Worm (Caenorhabditis elegans) whole organism, L1 larva: Measurements from ENCODE around the gene xbx-9.
A peak's percentile ranks its signal among the peaks of the same experiment; 100 is the strongest.

Experiments
- blmp-1 ChIP-seq: fragments of 150-350 bp; optimal IDR thresholded peaks from 2 replicates; lab custom pipeline; 2014; ENCODE audit warnings: missing biosample characterization, missing genetic modification characterization
- ceh-82 ChIP-seq, 3 experiments: fragments of 150-350 bp in 1 of 3; sonication (generic microtip) in 2 of 3; optimal IDR thresholded peaks; 2 replicates each; lab custom pipeline; 2014 to 2017; ENCODE audit warnings: missing biosample characterization in 3 of 3, missing genetic modification characterization in 3 of 3
- ceh-88 ChIP-seq: fragments of 200-800 bp; sonication (Bioruptor generic); IDR thresholded peaks from 2 replicates; pipeline ENCODE4 v1.3.6; 2022; ENCODE audit warnings: missing genetic modification characterization, missing compliant biosample characterization
- efl-3 ChIP-seq: fragments of 200-800 bp; sonication (Bioruptor generic); optimal IDR thresholded peaks from 2 replicates; lab custom pipeline; 2018; ENCODE audit warnings: mild to moderate bottlenecking, missing genetic modification characterization, missing compliant biosample characterization
- egl-13 ChIP-seq: sonication (generic microtip); optimal IDR thresholded peaks from 2 replicates; lab custom pipeline; 2016; ENCODE audit warnings: missing genotype, missing genetic modification reagents, missing genetic modification characterization, missing compliant biosample characterization
- egl-27 ChIP-seq, 2 experiments: fragments of 150-350 bp in 1 of 2; sonication (generic microtip); optimal IDR thresholded peaks; 3 replicates each; lab custom pipeline; 2017 to 2018; ENCODE audit warnings: missing biosample characterization in 2 of 2, missing genetic modification characterization in 2 of 2, missing genetic modification reagents in 2 of 2
- elt-2 ChIP-seq: sonication (generic microtip); optimal IDR thresholded peaks from 2 replicates; lab custom pipeline; 2016; ENCODE audit warnings: missing genetic modification characterization, mild to moderate bottlenecking, inconsistent platforms, missing compliant biosample characterization, missing genetic modification reagents
- elt-3 ChIP-seq, 6 experiments: fragments of 150-350 bp in 1 of 6; sonication (generic microtip); optimal IDR thresholded peaks; 2 replicates each; lab custom pipeline; 2017 to 2018; ENCODE audit warnings: missing biosample characterization in 6 of 6, missing genetic modification characterization in 6 of 6, inconsistent platforms in 1 of 6
- fkh-10 ChIP-seq: sonication (generic microtip); optimal IDR thresholded peaks from 2 replicates; lab custom pipeline; 2017; ENCODE audit warnings: missing biosample characterization, missing genetic modification reagents, missing genetic modification characterization
- fkh-8 ChIP-seq: sonication (generic microtip); optimal IDR thresholded peaks from 2 replicates; lab custom pipeline; 2016; ENCODE audit warnings: mild to moderate bottlenecking, missing genetic modification characterization, missing compliant biosample characterization
- grh-1 ChIP-seq: fragments of 200-800 bp; sonication (Bioruptor generic); IDR thresholded peaks from 2 replicates; pipeline ENCODE4 v1.3.6; 2022; ENCODE audit warnings: missing genetic modification reagents, missing genetic modification characterization, missing compliant biosample characterization
- lin-13 ChIP-seq: fragments of 150-350 bp; optimal IDR thresholded peaks from 2 replicates; lab custom pipeline; 2014; ENCODE audit warnings: missing biosample characterization, missing genetic modification reagents, missing genetic modification characterization
- lin-14 ChIP-seq: fragments of 200-800 bp; sonication (Bioruptor generic); optimal IDR thresholded peaks from 2 replicates; lab custom pipeline; 2018; ENCODE audit warnings: mild to moderate bottlenecking, missing genetic modification characterization, moderate library complexity, missing compliant biosample characterization
- lin-35 ChIP-seq, 2 experiments: fragments of 150-350 bp; optimal IDR thresholded peaks; 2 replicates each; lab custom pipeline; 2014; ENCODE audit warnings: missing biosample characterization in 2 of 2, missing genetic modification characterization in 2 of 2, missing genetic modification reagents in 2 of 2
- lir-3 ChIP-seq: sonication (generic microtip); optimal IDR thresholded peaks from 2 replicates; lab custom pipeline; 2016; ENCODE audit warnings: mild to moderate bottlenecking, missing genetic modification characterization, moderate library complexity, missing compliant biosample characterization; ENCODE audit not compliant: poor library complexity
- lsy-2 ChIP-seq, 2 experiments: fragments of 150-350 bp; optimal IDR thresholded peaks; 2 replicates each; lab custom pipeline; 2014; ENCODE audit warnings: missing biosample characterization in 2 of 2, missing genetic modification characterization in 2 of 2
- mdl-1 ChIP-seq, 2 experiments: fragments of 150-350 bp; optimal IDR thresholded peaks; 2 replicates each; lab custom pipeline; 2014 to 2017; ENCODE audit warnings: missing biosample characterization in 2 of 2, missing genetic modification characterization in 2 of 2, inconsistent platforms in 1 of 2
- nhr-12 ChIP-seq: sonication (generic microtip); optimal IDR thresholded peaks from 2 replicates; lab custom pipeline; 2017; ENCODE audit warnings: missing biosample characterization, missing genetic modification characterization
- nhr-20 ChIP-seq: sonication (generic microtip); optimal IDR thresholded peaks from 2 replicates; lab custom pipeline; 2016; ENCODE audit warnings: mild to moderate bottlenecking, missing genetic modification characterization, missing compliant biosample characterization
- nhr-28 ChIP-seq: fragments of 150-350 bp; optimal IDR thresholded peaks from 2 replicates; lab custom pipeline; 2014; ENCODE audit warnings: missing biosample characterization, missing genetic modification characterization
- nhr-71 ChIP-seq: sonication (generic microtip); optimal IDR thresholded peaks from 2 replicates; lab custom pipeline; 2016; ENCODE audit warnings: mild to moderate bottlenecking, missing genetic modification characterization, moderate library complexity, missing compliant biosample characterization
- nhr-76 ChIP-seq: sonication (generic microtip); optimal IDR thresholded peaks from 2 replicates; lab custom pipeline; 2017; ENCODE audit warnings: missing biosample characterization, missing genetic modification characterization
- nhr-85 ChIP-seq: sonication (generic microtip); peaks from one replicate; lab custom pipeline; 2016; ENCODE audit warnings: missing genetic modification characterization, inconsistent platforms, missing compliant biosample characterization
- nhr-90 ChIP-seq: sonication (generic microtip); optimal IDR thresholded peaks from 2 replicates; lab custom pipeline; 2016; ENCODE audit warnings: mild to moderate bottlenecking, missing genetic modification characterization, missing compliant biosample characterization; ENCODE audit not compliant: poor library complexity
- pag-3 ChIP-seq: sonication (generic microtip); optimal IDR thresholded peaks from 2 replicates; lab custom pipeline; 2017; ENCODE audit warnings: missing genetic modification characterization, mild to moderate bottlenecking, missing compliant biosample characterization, antibody characterized with exemption, borderline replicate concordance; ENCODE audit not compliant: insufficient read depth
- pqm-1 ChIP-seq: sonication (generic microtip); optimal IDR thresholded peaks from 3 replicates; lab custom pipeline; 2017; ENCODE audit warnings: missing biosample characterization, missing genetic modification characterization
- sox-4 ChIP-seq: sonication (generic microtip); optimal IDR thresholded peaks from 2 replicates; lab custom pipeline; 2016; ENCODE audit warnings: missing genetic modification characterization, missing compliant biosample characterization
- sptf-1 ChIP-seq: fragments of 150-350 bp; optimal IDR thresholded peaks from 2 replicates; lab custom pipeline; 2014; ENCODE audit warnings: missing biosample characterization, missing genetic modification characterization
- sup-37 ChIP-seq: fragments of 200-800 bp; sonication (Bioruptor generic); optimal IDR thresholded peaks from 2 replicates; lab custom pipeline; 2018; ENCODE audit warnings: mild to moderate bottlenecking, missing genetic modification characterization, missing compliant biosample characterization
- tbx-2 ChIP-seq: sonication (generic microtip); optimal IDR thresholded peaks from 2 replicates; lab custom pipeline; 2016; ENCODE audit warnings: missing genetic modification characterization, missing compliant biosample characterization
- tlp-1 ChIP-seq: fragments of 150-350 bp; optimal IDR thresholded peaks from 2 replicates; lab custom pipeline; 2014; ENCODE audit warnings: missing biosample characterization, missing genetic modification characterization
- unc-30 ChIP-seq: sonication (generic microtip); optimal IDR thresholded peaks from 2 replicates; lab custom pipeline; 2017; ENCODE audit warnings: missing biosample characterization, missing genetic modification characterization
- unc-62 ChIP-seq: fragments of 150-350 bp; optimal IDR thresholded peaks from 2 replicates; lab custom pipeline; 2014; ENCODE audit warnings: missing biosample characterization, missing genetic modification reagents, missing genetic modification characterization
- vab-15 ChIP-seq: sonication (generic microtip); optimal IDR thresholded peaks from 2 replicates; lab custom pipeline; 2017; ENCODE audit warnings: missing genotype, mild to moderate bottlenecking, missing genetic modification characterization, missing compliant biosample characterization
- zip-4 ChIP-seq: fragments of 200-800 bp; sonication (Bioruptor generic); optimal IDR thresholded peaks from 2 replicates; lab custom pipeline; 2018; ENCODE audit warnings: mild to moderate bottlenecking, missing genetic modification characterization, moderate library complexity, missing compliant biosample characterization
- ztf-11 ChIP-seq, 2 experiments: sonication (generic microtip); optimal IDR thresholded peaks; 2 replicates each; lab custom pipeline; 2016 to 2017; ENCODE audit warnings: missing genetic modification characterization in 2 of 2, missing biosample characterization in 1 of 2, missing compliant biosample characterization in 1 of 2

xbx-9 gene

DNA sequence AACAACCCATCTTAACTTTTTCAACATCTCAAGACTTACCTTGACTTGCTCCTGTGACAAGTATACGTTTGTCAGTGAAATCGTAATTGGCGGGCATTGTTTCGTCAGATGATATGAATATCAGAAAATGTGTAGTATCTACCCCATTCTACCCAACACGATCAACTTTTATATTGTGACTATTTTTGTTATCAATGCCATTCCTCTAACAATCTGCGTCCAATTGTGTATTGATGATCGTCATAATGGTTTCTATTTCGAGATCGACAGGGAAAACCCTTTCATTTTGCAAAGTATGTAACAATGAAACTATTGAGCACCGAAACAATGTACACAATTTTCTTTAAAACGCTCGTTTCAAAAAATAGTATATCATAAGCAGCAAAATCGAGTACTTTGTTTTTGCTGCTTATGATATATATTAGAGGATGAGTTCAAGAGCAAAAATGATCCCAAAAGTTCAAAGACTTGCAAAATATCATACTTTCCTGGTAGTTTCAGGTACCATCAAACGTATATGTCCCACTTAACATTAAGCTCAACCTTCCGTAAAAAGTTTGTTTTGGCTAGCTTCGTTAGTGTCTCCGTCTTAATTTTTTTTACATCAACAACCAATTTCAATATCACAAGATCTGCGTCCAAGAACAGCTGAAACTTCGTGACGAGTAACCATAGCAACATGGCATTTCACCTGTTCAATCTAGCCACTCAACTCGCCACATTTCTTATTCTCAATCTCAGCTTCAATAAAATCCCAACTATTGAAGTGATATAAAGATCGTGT is at the start of gene xbx-9, which contains the start of gene dhs-21:
xbx-9 (plus strand) TSS at position 734 of the 784 bp plus-strand sequence.
dhs-21 (minus strand) TSS at position 181 of the 784 bp plus-strand sequence.
- TF ChIP-seq blmp-1 (tag; lab: Kevin White, UChicago) (peak; percentile 48), lin-35 (GFP tag; optimal IDR thresholded peaks at IDR 0.05; lab: Kevin White, UChicago) (peak in 1 of 2 experiments; percentile 39), nhr-90 (peak; percentile 7), nhr-20 (tag; lab: Kevin White, UChicago) (peak; percentile 43), lin-14 (peak; percentile 31), egl-27 (tag; optimal IDR thresholded peaks at IDR 0.05; lab: Kevin White, UChicago) (no peak), nhr-28 (tag; lab: Kevin White, UChicago) (no peak), grh-1 (no peak), pag-3 (tag; lab: Kevin White, UChicago) (no peak), nhr-71 (tag; lab: Kevin White, UChicago) (peak; percentile 35), elt-2 (peak; percentile 60), elt-3 (tag; optimal IDR thresholded peaks at IDR 0.05; lab: Kevin White, UChicago) (peak in 4 of 6 experiments; percentile 32 to 88 (median 74)), pqm-1 (tag; lab: Kevin White, UChicago) (no peak), lsy-2 (tag; optimal IDR thresholded peaks at IDR 0.05; lab: Kevin White, UChicago) (peak in 1 of 2 experiments; percentile 26)

DNA sequence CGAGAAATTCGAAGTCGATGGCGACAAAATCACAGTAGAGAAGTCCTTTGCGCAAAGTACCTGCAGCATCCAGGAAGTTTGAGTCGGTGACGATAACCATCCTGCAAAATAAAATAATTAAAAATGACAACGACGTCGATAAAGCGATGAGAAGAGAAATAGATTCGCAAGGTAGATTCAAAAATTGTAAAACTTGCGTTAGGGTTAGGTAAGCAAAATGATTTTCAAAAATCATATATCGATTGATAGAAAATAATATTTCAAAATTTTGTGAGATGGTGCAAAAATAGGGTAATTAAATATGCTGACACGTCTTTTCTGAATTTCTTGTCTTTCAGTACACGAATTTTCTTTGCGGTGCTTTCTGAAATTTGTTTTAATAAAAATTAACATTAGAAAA is 38.8 kb upstream of the xbx-9 start, which contains the start of gene parn-1:
parn-1 (minus strand) TSS at position 101 of the 400 bp plus-strand sequence.
- TF ChIP-seq lin-13 (GFP tag; lab: Kevin White, UChicago) = no peak
- no peak for TF ChIP-seq nhr-28 (tag; lab: Kevin White, UChicago)
- TF ChIP-seq nhr-12 (tag; lab: Kevin White, UChicago) = no peak
- no peak for TF ChIP-seq ceh-82 (tag; optimal IDR thresholded peaks at IDR 0.05; lab: Kevin White, UChicago)
- TF ChIP-seq sup-37 (GFP tag; lab: Kevin White, UChicago) = no peak
- no peak for TF ChIP-seq ztf-11 (tag; optimal IDR thresholded peaks at IDR 0.05; lab: Kevin White, UChicago)
- TF ChIP-seq grh-1 = no peak
- no peak for TF ChIP-seq vab-15 (tag; lab: Kevin White, UChicago)
- no peak for TF ChIP-seq tbx-2
- no peak for TF ChIP-seq tlp-1 (tag; lab: Kevin White, UChicago)
- TF ChIP-seq sptf-1 = no peak
- TF ChIP-seq fkh-10 (GFP tag; lab: Kevin White, UChicago) = no peak
- no peak for TF ChIP-seq nhr-76 (tag; lab: Kevin White, UChicago)
- no peak for TF ChIP-seq pqm-1 (tag; lab: Kevin White, UChicago)
- TF ChIP-seq egl-13 (tag; lab: Kevin White, UChicago) = no peak
- no peak for TF ChIP-seq mdl-1 (tag; optimal IDR thresholded peaks at IDR 0.05; lab: Kevin White, UChicago)
- no peak for TF ChIP-seq ceh-88
- TF ChIP-seq sox-4 (tag; lab: Kevin White, UChicago) = no peak

- TF ChIP-seq efl-3 (GFP tag; lab: Kevin White, UChicago) (no peak), unc-62 (GFP tag; lab: Kevin White, UChicago) (no peak), nhr-85 (tag; lab: Kevin White, UChicago) (no peak), tlp-1 (tag; lab: Kevin White, UChicago) (no peak), fkh-8 (no peak), unc-30 (tag; lab: Kevin White, UChicago) (no peak), lsy-2 (tag; optimal IDR thresholded peaks at IDR 0.05; lab: Kevin White, UChicago) (no peak), zip-4 (GFP tag; lab: Kevin White, UChicago) (no peak), lir-3 (tag; lab: Kevin White, UChicago) (no peak)
- TF ChIP-seq, all 84 proteins: peak for 0
Measured at ce11 chrV:12695968-12696367, 38.0 kb upstream of the xbx-9 start, which contains the start of gene K10C8.4. K10C8.4 (plus strand) TSS chrV:12696268.
